Worm (Caenorhabditis elegans) whole organism, L4 larva: ENCODE measurements around the gene ZK899.1.

Experiments
- lin-15B ChIP-seq: fragments of 150-350 bp; sonication (generic microtip); optimal IDR thresholded peaks from 3 replicates; lab custom pipeline; 2014; ENCODE audit warnings: missing biosample characterization, missing genetic modification characterization
- nhr-237 ChIP-seq: sonication (generic microtip); optimal IDR thresholded peaks from 2 replicates; lab custom pipeline; 2017; ENCODE audit warnings: missing biosample characterization, missing genetic modification characterization
- skn-1 ChIP-seq: fragments of 150-350 bp; optimal IDR thresholded peaks from 2 replicates; lab custom pipeline; 2014; ENCODE audit warnings: missing biosample characterization, missing genetic modification characterization

- TF ChIP-seq skn-1 (tag; lab: Kevin White, UChicago) (no peak), nhr-237 (no peak), lin-15B (tag; lab: Kevin White, UChicago) (no peak)
Measured at ce11 chrX:9452483-9453198, 6.2 kb downstream of the ZK899.1 start, which contains the start of gene ZK899.3.
